Worm (Caenorhabditis elegans) whole organism, L3 larva: ENCODE data around the gene bath-20.

Source experiments
- ZK546.5 ChIP-seq: sonication (generic microtip); optimal IDR thresholded peaks from 2 replicates; lab custom pipeline; 2017; ENCODE audit warnings: missing biosample characterization, missing genetic modification characterization
- ceh-16 ChIP-seq: sonication (generic microtip); optimal IDR thresholded peaks from 2 replicates; lab custom pipeline; 2017; ENCODE audit warnings: missing biosample characterization, missing genetic modification characterization
- nhr-11 ChIP-seq: fragments of 150-350 bp; optimal IDR thresholded peaks from 2 replicates; lab custom pipeline; 2014; ENCODE audit warnings: missing biosample characterization, missing genetic modification characterization
- nhr-12 ChIP-seq: fragments of 150-350 bp; optimal IDR thresholded peaks from 2 replicates; lab custom pipeline; 2014; ENCODE audit warnings: missing biosample characterization, missing genetic modification characterization
- nhr-67 ChIP-seq: fragments of 150-350 bp; optimal IDR thresholded peaks from 2 replicates; lab custom pipeline; 2014; ENCODE audit warnings: missing biosample characterization, missing genetic modification characterization
- pqm-1 ChIP-seq: fragments of 150-350 bp; optimal IDR thresholded peaks from 2 replicates; lab custom pipeline; 2017; ENCODE audit warnings: missing biosample characterization, missing genetic modification characterization, inconsistent platforms
- zag-1 ChIP-seq: fragments of 150-350 bp; optimal IDR thresholded peaks from 2 replicates; lab custom pipeline; 2014; ENCODE audit warnings: missing biosample characterization, missing genetic modification characterization
- ztf-11 ChIP-seq: fragments of 150-350 bp; optimal IDR thresholded peaks from 2 replicates; lab custom pipeline; 2014; ENCODE audit warnings: missing biosample characterization, missing genetic modification characterization

DNA sequence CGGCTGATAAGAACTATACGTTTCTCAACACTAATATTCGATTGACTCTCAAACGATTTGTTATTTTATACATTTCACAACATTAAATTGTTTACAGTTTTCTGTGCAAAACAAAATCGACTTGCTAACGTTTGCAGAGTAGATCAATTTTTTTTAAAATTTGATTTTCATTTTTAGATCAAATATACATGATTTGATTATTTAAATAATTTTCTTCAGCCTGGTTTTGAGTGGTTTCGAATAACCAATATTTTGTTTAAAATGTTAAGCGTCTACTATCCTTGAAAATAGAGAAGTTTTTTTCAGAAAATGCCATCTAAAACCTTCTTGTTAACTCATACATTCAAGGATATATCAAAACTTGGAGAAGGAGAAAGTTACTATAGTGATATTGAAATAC is 48.6 kb downstream of the bath-20 start, which contains the start of gene math-21:
- TF ChIP-seq nhr-67 (tag; lab: Kevin White, UChicago) (no peak), ceh-16 (tag; lab: Kevin White, UChicago) (no peak), ztf-11 (tag; lab: Kevin White, UChicago) (no peak), zag-1 (no peak), ZK546.5 (no peak), pqm-1 (no peak), nhr-11 (tag; lab: Kevin White, UChicago) (no peak), nhr-12 (no peak)
